Worm (Caenorhabditis elegans): ENCODE data around the gene gnrr-7.

gnrr-7 gene

DNA sequence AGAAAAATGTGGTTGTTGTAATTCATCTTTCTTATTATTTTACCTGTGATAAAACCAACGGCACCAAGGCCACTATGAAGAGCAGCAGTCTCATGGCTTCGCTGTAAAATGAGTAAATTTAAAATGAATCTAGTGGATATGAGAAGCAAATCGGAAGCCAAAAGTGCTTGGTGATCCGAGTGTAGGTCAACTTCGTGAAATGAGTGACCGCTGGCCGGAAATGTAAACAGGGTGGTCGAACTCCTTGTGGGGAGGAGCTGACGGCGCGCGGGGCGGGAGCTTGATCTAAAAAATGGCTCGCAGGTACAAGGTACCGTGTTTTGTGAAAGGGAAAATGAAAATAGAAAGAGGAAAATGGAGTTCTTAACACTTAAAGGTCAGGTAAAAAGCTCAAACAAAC is 11.1 kb downstream of the gnrr-7 start, which contains the start of gene C34F6.1:
TSS of gene C34F6.1 (minus strand) at position 101 of the 400 bp plus-strand sequence.
- no peak for TF ChIP-seq hpl-2 (GFP tag; optimal IDR thresholded peaks at IDR 0.05)
- no peak for TF ChIP-seq elt-2 (tag; optimal IDR thresholded peaks at IDR 0.05)
- TF ChIP-seq pag-3 (tag; optimal IDR thresholded peaks at IDR 0.05; ENCODE audit: borderline replicate concordance, insufficient read depth): no peak
- no peak for TF ChIP-seq swsn-7 (tag; optimal IDR thresholded peaks at IDR 0.05)
- no peak for TF ChIP-seq unc-130 (tag; optimal IDR thresholded peaks at IDR 0.05)
- no peak for TF ChIP-seq ztf-11 (tag; optimal IDR thresholded peaks at IDR 0.05)
- no peak for TF ChIP-seq aha-1 (tag; optimal IDR thresholded peaks at IDR 0.05)
- no peak for TF ChIP-seq nhr-85 (tag)
- TF ChIP-seq unc-98 (GFP tag; IDR thresholded peaks at IDR 0.05): no peak
- no peak for TF ChIP-seq pax-3 (tag; optimal IDR thresholded peaks at IDR 0.05)
- no peak for TF ChIP-seq hlh-4 (tag; optimal IDR thresholded peaks at IDR 0.05)
- TF ChIP-seq sup-37 (GFP tag; optimal IDR thresholded peaks at IDR 0.05): no peak
- no peak for TF ChIP-seq nhr-20 (tag; optimal IDR thresholded peaks at IDR 0.05)

DNA sequence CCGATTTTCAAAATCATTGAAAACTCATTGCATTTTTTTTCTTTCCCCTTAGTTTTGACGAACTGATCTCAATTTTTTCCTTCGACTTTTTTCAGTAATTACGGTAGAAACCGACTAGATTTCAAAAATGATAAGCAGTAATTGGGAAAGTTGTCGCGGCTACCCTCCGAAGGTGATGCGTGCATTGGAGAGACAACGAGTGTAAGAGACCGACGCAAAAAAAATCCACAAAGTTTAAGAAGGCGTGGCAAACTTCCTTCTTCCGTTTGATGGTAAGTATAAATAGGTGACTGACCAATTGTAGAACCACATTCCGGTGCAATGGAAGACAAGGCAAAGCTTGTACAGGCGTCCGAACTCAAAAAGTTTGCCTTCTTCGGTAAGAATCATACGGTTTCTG is 13.6 kb downstream of the gnrr-7 start, which contains the start of gene col-178:
TSS of gene col-178 (plus strand) at position 301 of the 400 bp plus-strand sequence.
- no peak for TF ChIP-seq mep-1 (tag; optimal IDR thresholded peaks at IDR 0.05)
- TF ChIP-seq unc-130 (tag; optimal IDR thresholded peaks at IDR 0.05): no peak
- TF ChIP-seq vab-15 (tag; optimal IDR thresholded peaks at IDR 0.05): no peak
- no peak for TF ChIP-seq egl-13 (tag; optimal IDR thresholded peaks at IDR 0.05)
- no peak for TF ChIP-seq aha-1 (tag; optimal IDR thresholded peaks at IDR 0.05)
- no peak for TF ChIP-seq pag-3 (tag; optimal IDR thresholded peaks at IDR 0.05; ENCODE audit: borderline replicate concordance, insufficient read depth)
- TF ChIP-seq ceh-88 (GFP tag; IDR thresholded peaks at IDR 0.05): no peak
- no peak for TF ChIP-seq ama-1 (optimal IDR thresholded peaks at IDR 0.05)
- TF ChIP-seq aly-2 (tag; optimal IDR thresholded peaks at IDR 0.05): no peak
- no peak for TF ChIP-seq sptf-1 (tag; optimal IDR thresholded peaks at IDR 0.05)
- TF ChIP-seq nhr-85 (tag): no peak
- TF ChIP-seq sup-37 (GFP tag; optimal IDR thresholded peaks at IDR 0.05): no peak
- no peak for TF ChIP-seq nhr-76 (tag; optimal IDR thresholded peaks at IDR 0.05)
- TF ChIP-seq lin-35 (GFP tag; optimal IDR thresholded peaks at IDR 0.05): no peak
- no peak for TF ChIP-seq lsy-2 (tag; optimal IDR thresholded peaks at IDR 0.05)
- no peak for TF ChIP-seq nhr-19 (GFP tag; conservative IDR thresholded peaks at IDR 0.05)
- no peak for TF ChIP-seq lin-39 (tag; optimal IDR thresholded peaks at IDR 0.05)

DNA sequence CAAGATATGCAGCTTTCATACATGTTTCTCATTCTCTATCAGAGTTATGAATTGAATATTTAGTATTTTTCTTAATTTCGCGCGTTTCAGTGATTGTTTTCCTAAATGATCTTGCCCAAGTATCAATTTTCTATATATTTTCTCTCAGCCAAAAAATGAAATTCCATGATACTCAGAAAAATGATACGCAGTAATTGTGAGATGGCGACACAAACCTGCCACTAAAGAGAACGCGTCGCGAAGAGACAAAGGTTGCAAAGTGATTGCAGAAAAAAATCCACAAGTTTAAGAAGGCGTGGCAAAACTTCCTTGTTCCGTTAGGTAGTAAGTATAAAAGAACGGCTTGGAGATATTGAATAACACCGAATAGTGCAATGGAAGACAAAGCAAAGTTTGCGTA is 15.6 kb downstream of the gnrr-7 start, which contains the start of gene col-179:
TSS of gene col-179 (plus strand) at position 301 of the 400 bp plus-strand sequence.
- TF ChIP-seq zag-1 (tag; optimal IDR thresholded peaks at IDR 0.05): no peak
- no peak for TF ChIP-seq nhr-77 (tag; optimal IDR thresholded peaks at IDR 0.05)
- no peak for TF ChIP-seq nhr-20 (tag; optimal IDR thresholded peaks at IDR 0.05)
- TF ChIP-seq hlh-4 (tag; optimal IDR thresholded peaks at IDR 0.05): no peak
- no peak for TF ChIP-seq mab-9 (GFP tag; IDR thresholded peaks at IDR 0.05)
- no peak for TF ChIP-seq lsy-2 (tag; optimal IDR thresholded peaks at IDR 0.05)
- TF ChIP-seq ztf-11 (tag; optimal IDR thresholded peaks at IDR 0.05): no peak
- TF ChIP-seq pqm-1 (tag; optimal IDR thresholded peaks at IDR 0.05): no peak
- TF ChIP-seq fkh-10 (GFP tag; optimal IDR thresholded peaks at IDR 0.05): no peak
- no peak for TF ChIP-seq swsn-7 (tag; optimal IDR thresholded peaks at IDR 0.05)
- no peak for TF ChIP-seq unc-62 (GFP tag; optimal IDR thresholded peaks at IDR 0.05)
- no peak for TF ChIP-seq unc-86 (tag; optimal IDR thresholded peaks at IDR 0.05)
- no peak for TF ChIP-seq zip-4 (GFP tag; optimal IDR thresholded peaks at IDR 0.05)

DNA sequence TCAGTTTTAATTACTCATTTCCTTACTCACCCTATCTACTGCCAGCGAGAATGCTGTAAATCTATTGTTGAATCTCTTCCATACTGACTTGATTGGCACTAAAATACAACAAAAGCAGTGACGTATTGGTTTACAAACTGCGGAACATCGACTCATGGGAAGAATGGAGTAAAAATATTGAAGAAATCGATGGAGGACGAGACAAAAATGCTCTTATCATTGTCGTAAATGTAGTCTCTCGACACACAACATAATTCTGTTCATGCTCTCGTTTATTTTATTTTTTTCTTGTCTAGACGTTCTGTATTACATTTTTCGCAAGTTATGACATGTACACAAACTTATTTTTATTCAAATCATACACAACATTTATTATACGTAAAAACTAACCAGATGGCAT is 18.2 kb downstream of the gnrr-7 start, which contains the start of gene C34F6.11:
TSS of gene C34F6.11 (minus strand) at position 160 of the 400 bp plus-strand sequence.
- TF ChIP-seq efl-1 (optimal IDR thresholded peaks at IDR 0.05): no peak
- TF ChIP-seq efl-1 (GFP tag; optimal IDR thresholded peaks at IDR 0.05 in 1 of 2): peak in 1 of 2 experiments; percentile 82
- no peak for TF ChIP-seq lin-35 (GFP tag; optimal IDR thresholded peaks at IDR 0.05)

DNA sequence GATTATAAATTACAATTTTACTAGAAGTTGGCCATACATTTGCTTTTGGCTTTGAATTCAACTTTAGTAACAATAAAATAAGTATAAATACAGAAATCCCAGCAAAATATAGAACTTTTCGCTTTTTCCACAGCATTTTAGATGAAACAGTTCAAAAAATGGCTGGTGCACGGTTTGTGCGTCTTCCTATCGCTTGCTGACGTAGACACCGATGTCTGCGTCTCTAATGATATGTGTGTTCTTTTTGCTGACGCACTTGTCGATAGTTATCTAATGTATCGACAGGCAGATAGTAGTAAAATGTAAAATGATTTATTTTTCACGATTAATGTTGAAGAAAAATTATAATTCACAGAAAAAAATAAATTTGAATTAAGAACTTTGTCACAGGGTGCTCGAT is 21.4 kb downstream of the gnrr-7 start, which contains the start of gene hst-2:
TSS of gene hst-2 (minus strand) at position 203 of the 400 bp plus-strand sequence.
- TF ChIP-seq hlh-17 (GFP tag; optimal IDR thresholded peaks at IDR 0.05; ENCODE audit: borderline replicate concordance) (no peak), fkh-10 (GFP tag; optimal IDR thresholded peaks at IDR 0.05) (peak; percentile 68), ets-5 (GFP tag; IDR thresholded peaks at IDR 0.05) (no peak), unc-62 (GFP tag; optimal IDR thresholded peaks at IDR 0.05) (no peak), nhr-20 (tag; optimal IDR thresholded peaks at IDR 0.05) (peak; percentile 97), ceh-82 (tag; optimal IDR thresholded peaks at IDR 0.05) (peak; percentile 82 to 88 (median 87)), hpl-2 (GFP tag; optimal IDR thresholded peaks at IDR 0.05) (peak; percentile 80), ceh-8 (GFP tag; optimal IDR thresholded peaks at IDR 0.05) (peak; percentile 85), vab-15 (tag; optimal IDR thresholded peaks at IDR 0.05) (no peak), rnt-1 (tag; optimal IDR thresholded peaks at IDR 0.05) (peak; percentile 95), grh-1 (GFP tag; IDR thresholded peaks at IDR 0.05) (peak; percentile 94), ama-1 (optimal IDR thresholded peaks at IDR 0.05) (peak; percentile 1), pag-3 (tag; optimal IDR thresholded peaks at IDR 0.05; ENCODE audit: borderline replicate concordance, insufficient read depth) (peak; percentile 39), isw-1 (GFP tag; IDR thresholded peaks at IDR 0.05) (peak; percentile 81), ceh-63 (GFP tag; optimal IDR thresholded peaks at IDR 0.05) (no peak), skn-1 (tag; optimal IDR thresholded peaks at IDR 0.05) (peak; percentile 70)
